Worm (Caenorhabditis elegans) whole organism, midembryonic: ENCODE measurements around the gene str-249.

Source experiments
- T22C8.4 ChIP-seq: fragments of 200-800 bp; sonication (Bioruptor generic); IDR thresholded peaks from 2 replicates; pipeline ENCODE4 v1.3.6; 2022; ENCODE audit warnings: missing genetic modification characterization, missing compliant biosample characterization
- cog-1 ChIP-seq: sonication (generic microtip); optimal IDR thresholded peaks from 2 replicates; lab custom pipeline; 2016; ENCODE audit warnings: missing genetic modification characterization, missing compliant biosample characterization
- flt-1 ChIP-seq: fragments of 200-800 bp; sonication (Bioruptor generic); IDR thresholded peaks from 2 replicates; pipeline ENCODE4 v1.3.6; 2022; ENCODE audit warnings: missing genetic modification characterization, missing compliant biosample characterization
- klf-2 ChIP-seq: fragments of 200-800 bp; sonication (Bioruptor generic); conservative IDR thresholded peaks from 2 replicates; pipeline ENCODE4 v1.3.6; 2022; ENCODE audit warnings: missing genetic modification reagents, missing genetic modification characterization, missing compliant biosample characterization
- med-1 ChIP-seq: sonication (generic microtip); optimal IDR thresholded peaks from 2 replicates; lab custom pipeline; 2017; ENCODE audit warnings: missing genetic modification characterization, mild to moderate bottlenecking, missing compliant biosample characterization, antibody characterized with exemption, missing genetic modification reagents; ENCODE audit not compliant: insufficient read depth
- ref-1 ChIP-seq: fragments of 200-800 bp; sonication (Bioruptor generic); conservative IDR thresholded peaks from 2 replicates; pipeline ENCODE4 v1.3.6; 2022; ENCODE audit warnings: missing genetic modification reagents, missing genetic modification characterization, missing compliant biosample characterization
- tab-1 ChIP-seq: fragments of 200-800 bp; sonication (Bioruptor generic); IDR thresholded peaks from 2 replicates; pipeline ENCODE4 v1.3.6; 2022; ENCODE audit warnings: missing genetic modification characterization, missing compliant biosample characterization
- ztf-23 ChIP-seq: fragments of 200-800 bp; sonication (Bioruptor generic); IDR thresholded peaks from 2 replicates; pipeline ENCODE4 v1.3.6; 2022; ENCODE audit warnings: missing genetic modification reagents, missing genetic modification characterization, missing compliant biosample characterization
- ztf-29 ChIP-seq: fragments of 200-800 bp; sonication (Bioruptor generic); IDR thresholded peaks from 2 replicates; pipeline ENCODE4 v1.3.6; 2022; ENCODE audit warnings: missing genetic modification reagents, missing genetic modification characterization, missing compliant biosample characterization

ce11 chrIV:7175346-7175745 lies 11.3 kb downstream of the str-249 start, which contains the start of gene C42D4.19:
- TF ChIP-seq T22C8.4 (GFP tag; lab: Robert Waterston, UW) (no peak), med-1 (no peak), cog-1 (no peak), tab-1 (GFP tag; lab: Robert Waterston, UW) (no peak), ref-1 (no peak), ztf-23 (GFP tag; lab: Robert Waterston, UW) (no peak), flt-1 (GFP tag; lab: Robert Waterston, UW) (no peak), ztf-29 (GFP tag; lab: Robert Waterston, UW) (no peak), klf-2 (GFP tag; lab: Robert Waterston, UW) (no peak)
